Worm (Caenorhabditis elegans): ENCODE data around the gene Y53F4B.5.

Gene Y53F4B.5

ce11 chrII:14983909-14984308, at the start of gene Y53F4B.5:
Gene Y53F4B.5, minus strand, starts transcription at chrII:14984009.
- TF ChIP-seq lin-32 (GFP tag; optimal IDR thresholded peaks at IDR 0.05) (no peak), ham-2 (GFP tag; optimal IDR thresholded peaks at IDR 0.05) (no peak), ceh-39 (tag; optimal IDR thresholded peaks at IDR 0.05) (no peak), mls-2 (tag; optimal IDR thresholded peaks at IDR 0.05) (no peak), ceh-83 (GFP tag; optimal IDR thresholded peaks at IDR 0.05) (no peak), unc-120 (tag; optimal IDR thresholded peaks at IDR 0.05; ENCODE audit: poor library complexity, severe bottlenecking) (no peak), unc-62 (GFP tag; optimal IDR thresholded peaks at IDR 0.05) (no peak), snpc-4 (tag; optimal IDR thresholded peaks at IDR 0.05) (no peak), nhr-28 (tag; optimal IDR thresholded peaks at IDR 0.05) (no peak), tbx-8 (GFP tag; optimal IDR thresholded peaks at IDR 0.05) (no peak), ceh-43 (GFP tag; optimal IDR thresholded peaks at IDR 0.05) (no peak), drap-1 (GFP tag; optimal IDR thresholded peaks at IDR 0.05) (no peak), mab-5 (tag; optimal IDR thresholded peaks at IDR 0.05) (no peak), unc-39 (tag; optimal IDR thresholded peaks at IDR 0.05) (no peak), elt-1 (tag; optimal IDR thresholded peaks at IDR 0.05; ENCODE audit: borderline replicate concordance, insufficient read depth) (no peak), nhr-2 (tag; optimal IDR thresholded peaks at IDR 0.05) (no peak), bed-3 (GFP tag; optimal IDR thresholded peaks at IDR 0.05) (no peak), zip-8 (tag; optimal IDR thresholded peaks at IDR 0.05) (no peak), M03D4.4 (tag; optimal IDR thresholded peaks at IDR 0.05) (no peak), blmp-1 (tag; optimal IDR thresholded peaks at IDR 0.05) (no peak)

ce11 chrII:15026389-15026788, 42.6 kb upstream of the Y53F4B.5 start:
- no peak for TF ChIP-seq nhr-28 (tag; optimal IDR thresholded peaks at IDR 0.05)
- no peak for TF ChIP-seq sem-2 (GFP tag; optimal IDR thresholded peaks at IDR 0.05)
- no peak for TF ChIP-seq mep-1 (tag; optimal IDR thresholded peaks at IDR 0.05)
- TF ChIP-seq sptf-1 (tag; optimal IDR thresholded peaks at IDR 0.05) = no peak
- TF ChIP-seq lsy-2 (tag; optimal IDR thresholded peaks at IDR 0.05) = no peak
- no peak for TF ChIP-seq lin-13 (tag; optimal IDR thresholded peaks at IDR 0.05)

- no peak for TF ChIP-seq flh-1 (GFP tag; optimal IDR thresholded peaks at IDR 0.05)
- no peak for TF ChIP-seq mab-5 (tag; optimal IDR thresholded peaks at IDR 0.05)
- no peak for TF ChIP-seq hlh-1 (tag; optimal IDR thresholded peaks at IDR 0.05)
- peak; percentile 80 for TF ChIP-seq lsy-2 (tag; optimal IDR thresholded peaks at IDR 0.05)
- no peak for TF ChIP-seq zip-8 (tag; optimal IDR thresholded peaks at IDR 0.05)
- TF ChIP-seq tbx-8 (GFP tag; optimal IDR thresholded peaks at IDR 0.05) = no peak
- TF ChIP-seq nhr-28 (tag; optimal IDR thresholded peaks at IDR 0.05) = no peak
- peak; percentile 47 for TF ChIP-seq sem-2 (GFP tag; optimal IDR thresholded peaks at IDR 0.05)
- TF ChIP-seq ztf-11 (tag; optimal IDR thresholded peaks at IDR 0.05) = peak; percentile 39
- TF ChIP-seq unc-120 (tag; optimal IDR thresholded peaks at IDR 0.05; ENCODE audit: poor library complexity, severe bottlenecking) = peak; percentile 14
- TF ChIP-seq ceh-39 (tag; optimal IDR thresholded peaks at IDR 0.05) = peak; percentile 86
- peak; percentile 65 for TF ChIP-seq nhr-12 (tag; optimal IDR thresholded peaks at IDR 0.05)
- no peak for TF ChIP-seq ceh-83 (GFP tag; optimal IDR thresholded peaks at IDR 0.05)
- TF ChIP-seq ces-1 (GFP tag; optimal IDR thresholded peaks at IDR 0.05) = peak; percentile 66
- no peak for TF ChIP-seq nhr-76 (tag; optimal IDR thresholded peaks at IDR 0.05)
- peak; percentile 43 for TF ChIP-seq M03D4.4 (tag; optimal IDR thresholded peaks at IDR 0.05)
- TF ChIP-seq bed-3 (GFP tag; optimal IDR thresholded peaks at IDR 0.05) = peak; percentile 16
- TF ChIP-seq cnd-1 (tag; optimal IDR thresholded peaks at IDR 0.05) = peak; percentile 77
- no peak for TF ChIP-seq elt-3 (tag; optimal IDR thresholded peaks at IDR 0.05)
- TF ChIP-seq lin-13 (tag; optimal IDR thresholded peaks at IDR 0.05) = peak; percentile 94
- TF ChIP-seq ham-2 (GFP tag; optimal IDR thresholded peaks at IDR 0.05) = no peak
- TF ChIP-seq unc-39 (tag; optimal IDR thresholded peaks at IDR 0.05) = no peak
- peak; percentile 69 for TF ChIP-seq mls-2 (tag; optimal IDR thresholded peaks at IDR 0.05)
- TF ChIP-seq nhr-2 (tag; optimal IDR thresholded peaks at IDR 0.05) = peak; percentile 3
- TF ChIP-seq ceh-43 (GFP tag; optimal IDR thresholded peaks at IDR 0.05) = peak; percentile 55
- TF ChIP-seq sptf-1 (tag; optimal IDR thresholded peaks at IDR 0.05) = peak; percentile 78
- TF ChIP-seq blmp-1 (tag; optimal IDR thresholded peaks at IDR 0.05) = no peak
- TF ChIP-seq elt-1 (tag; optimal IDR thresholded peaks at IDR 0.05; ENCODE audit: borderline replicate concordance, insufficient read depth) = no peak
- no peak for TF ChIP-seq snpc-4 (tag; optimal IDR thresholded peaks at IDR 0.05)
- TF ChIP-seq unc-62 (GFP tag; optimal IDR thresholded peaks at IDR 0.05) = peak; percentile 42
- peak; percentile 55 for TF ChIP-seq drap-1 (GFP tag; optimal IDR thresholded peaks at IDR 0.05)
- TF ChIP-seq mep-1 (tag; optimal IDR thresholded peaks at IDR 0.05) = peak; percentile 94
- TF ChIP-seq pha-4 (tag; optimal IDR thresholded peaks at IDR 0.05) = peak; percentile 97
- TF ChIP-seq nhr-237 (tag; optimal IDR thresholded peaks at IDR 0.05) = peak; percentile 58
- peak; percentile 40 for TF ChIP-seq lin-32 (GFP tag; optimal IDR thresholded peaks at IDR 0.05)
These were observed 41.9 kb upstream of the Y53F4B.5 start, which contains the start of gene cmtr-1 for ce11 chrII:15025599-15026164. Gene cmtr-1, plus strand, starts transcription at chrII:15026114.
